Worm (Caenorhabditis elegans): Measurements from ENCODE around the gene C18H7.12.

The C18H7.12 gene

ce11 chrIV:554005-554404 is 33.6 kb downstream of the C18H7.12 start:
- TF ChIP-seq unc-55 (GFP tag; optimal IDR thresholded peaks at IDR 0.05), result peak; percentile 38
- TF ChIP-seq sox-2 (GFP tag; IDR thresholded peaks at IDR 0.05), result no peak
- TF ChIP-seq C38D4.7 (GFP tag; optimal IDR thresholded peaks at IDR 0.05), result no peak
- TF ChIP-seq mec-3 (tag; optimal IDR thresholded peaks at IDR 0.05; ENCODE audit: borderline replicate concordance), result no peak
- no peak for TF ChIP-seq C08G9.2 (tag; optimal IDR thresholded peaks at IDR 0.05)
- no peak for TF ChIP-seq ztf-16 (tag; optimal IDR thresholded peaks at IDR 0.05)
- no peak for TF ChIP-seq nfya-1 (tag; optimal IDR thresholded peaks at IDR 0.05)

DNA sequence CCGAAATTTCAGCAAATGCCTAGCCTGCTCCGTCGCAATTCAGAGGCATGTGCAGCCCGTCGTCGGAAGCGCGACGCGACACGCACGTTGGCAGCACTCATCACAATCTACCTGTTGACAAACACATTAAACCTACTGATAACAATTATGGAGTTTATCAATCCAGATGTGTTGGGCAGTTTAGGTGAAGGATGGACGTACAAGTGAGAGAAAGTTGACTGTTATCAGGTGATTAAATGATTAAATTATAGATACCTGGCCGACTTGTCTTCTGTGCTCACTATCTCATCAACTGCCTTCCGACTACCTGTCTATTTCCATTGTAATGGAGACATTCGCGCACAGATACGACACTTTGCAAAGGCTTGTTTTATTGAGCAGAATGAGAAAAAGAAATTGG is 35.7 kb downstream of the C18H7.12 start:
- peak; percentile 12 for TF ChIP-seq dve-1 (tag; optimal IDR thresholded peaks at IDR 0.05)
- peak; percentile 98 for TF ChIP-seq elt-2 (tag; optimal IDR thresholded peaks at IDR 0.05)
- no peak for TF ChIP-seq ceh-24 (tag; optimal IDR thresholded peaks at IDR 0.05)
- no peak for TF ChIP-seq odd-2 (tag; optimal IDR thresholded peaks at IDR 0.05)
- no peak for TF ChIP-seq tbx-7 (tag; optimal IDR thresholded peaks at IDR 0.05)

ce11 chrIV:548000-548399 is 39.6 kb downstream of the C18H7.12 start, which contains the start of gene F56A11.4:
TSS of gene F56A11.4 (plus strand) at chrIV:548300.
- TF ChIP-seq fkh-10 (GFP tag; optimal IDR thresholded peaks at IDR 0.05), result no peak
- no peak for TF ChIP-seq sox-2 (GFP tag; IDR thresholded peaks at IDR 0.05)
- TF ChIP-seq ahr-1 (tag; optimal IDR thresholded peaks at IDR 0.05), result no peak
- no peak for TF ChIP-seq ceh-34 (tag; optimal IDR thresholded peaks at IDR 0.05)
- TF ChIP-seq pat-9 (tag; optimal IDR thresholded peaks at IDR 0.05), result no peak
- no peak for TF ChIP-seq elt-4 (tag; optimal IDR thresholded peaks at IDR 0.05)
- no peak for TF ChIP-seq hlh-13 (GFP tag; optimal IDR thresholded peaks at IDR 0.05)
- TF ChIP-seq elt-2 (tag; optimal IDR thresholded peaks at IDR 0.05), result no peak
- TF ChIP-seq ceh-24 (tag; optimal IDR thresholded peaks at IDR 0.05), result no peak
- no peak for TF ChIP-seq ceh-9 (tag; optimal IDR thresholded peaks at IDR 0.05)
- no peak for TF ChIP-seq ztf-16 (tag; optimal IDR thresholded peaks at IDR 0.05)
- no peak for TF ChIP-seq zip-5 (tag; optimal IDR thresholded peaks at IDR 0.05)
- TF ChIP-seq ceh-45 (GFP tag; IDR thresholded peaks at IDR 0.05), result no peak
- TF ChIP-seq eyg-1 (tag; optimal IDR thresholded peaks at IDR 0.05), result no peak
- TF ChIP-seq ceh-19 (GFP tag; optimal IDR thresholded peaks at IDR 0.05), result no peak
- TF ChIP-seq K02D7.2 (tag; optimal IDR thresholded peaks at IDR 0.05), result no peak
- TF ChIP-seq lim-6 (tag; optimal IDR thresholded peaks at IDR 0.05), result no peak
- no peak for TF ChIP-seq ceh-6 (GFP tag; optimal IDR thresholded peaks at IDR 0.05)
- TF ChIP-seq pha-2 (tag; optimal IDR thresholded peaks at IDR 0.05), result no peak

- TF ChIP-seq rnt-1 (tag; optimal IDR thresholded peaks at IDR 0.05) (no peak), dve-1 (tag; optimal IDR thresholded peaks at IDR 0.05) (peak; percentile 59)
Observed at ce11 chrIV:545852-546251, 41.8 kb downstream of the C18H7.12 start.
